Worm (Caenorhabditis elegans) whole organism, late embryonic: ENCODE measurements around the gene set-22.

Source experiments
- K09A11.1 ChIP-seq: sonication (generic microtip); optimal IDR thresholded peaks from 2 replicates; lab custom pipeline; 2017; ENCODE audit warnings: antibody characterized with exemption, mild to moderate bottlenecking, missing genetic modification characterization, missing compliant biosample characterization; ENCODE audit not compliant: insufficient read depth
- ahr-1 ChIP-seq: sonication (generic microtip); optimal IDR thresholded peaks from 2 replicates; lab custom pipeline; 2016; ENCODE audit warnings: missing genetic modification characterization, missing compliant biosample characterization
- ama-1 ChIP-seq: fragments of 150-350 bp; optimal IDR thresholded peaks from 2 replicates; lab custom pipeline; 2014
- ceh-18 ChIP-seq: sonication (generic microtip); optimal IDR thresholded peaks from 2 replicates; lab custom pipeline; 2016; ENCODE audit warnings: missing genetic modification characterization, missing compliant biosample characterization
- ceh-2 ChIP-seq: sonication (generic microtip); optimal IDR thresholded peaks from 2 replicates; lab custom pipeline; 2016; ENCODE audit warnings: missing genotype, missing genetic modification characterization, missing compliant biosample characterization
- ceh-24 ChIP-seq: sonication (generic microtip); optimal IDR thresholded peaks from 2 replicates; lab custom pipeline; 2016; ENCODE audit warnings: mild to moderate bottlenecking, missing genetic modification characterization, missing compliant biosample characterization
- ceh-34 ChIP-seq: sonication (generic microtip); optimal IDR thresholded peaks from 2 replicates; lab custom pipeline; 2016; ENCODE audit warnings: mild to moderate bottlenecking, missing genetic modification characterization, missing compliant biosample characterization
- ceh-48 ChIP-seq: sonication (generic microtip); optimal IDR thresholded peaks from 2 replicates; lab custom pipeline; 2016; ENCODE audit warnings: missing genetic modification characterization, inconsistent platforms, missing compliant biosample characterization
- che-1 ChIP-seq: sonication (generic microtip); optimal IDR thresholded peaks from 2 replicates; lab custom pipeline; 2016; ENCODE audit warnings: mild to moderate bottlenecking, missing genetic modification characterization, missing compliant biosample characterization
- elt-2 ChIP-seq: sonication (generic microtip); optimal IDR thresholded peaks from 2 replicates; lab custom pipeline; 2016; ENCODE audit warnings: missing genetic modification reagents, missing genetic modification characterization, missing compliant biosample characterization
- elt-4 ChIP-seq: sonication (generic microtip); optimal IDR thresholded peaks from 2 replicates; lab custom pipeline; 2016; ENCODE audit warnings: missing genetic modification characterization, missing compliant biosample characterization
- ets-4 ChIP-seq: sonication (generic microtip); optimal IDR thresholded peaks from 2 replicates; lab custom pipeline; 2016; ENCODE audit warnings: missing genetic modification characterization, missing compliant biosample characterization
- eyg-1 ChIP-seq: sonication (generic microtip); optimal IDR thresholded peaks from 2 replicates; lab custom pipeline; 2016; ENCODE audit warnings: missing genotype, missing genetic modification characterization, missing compliant biosample characterization
- gmeb-2 ChIP-seq: sonication (generic microtip); optimal IDR thresholded peaks from 2 replicates; lab custom pipeline; 2016; ENCODE audit warnings: missing genetic modification characterization, inconsistent platforms, missing compliant biosample characterization
- lim-6 ChIP-seq: sonication (generic microtip); optimal IDR thresholded peaks from 2 replicates; lab custom pipeline; 2016; ENCODE audit warnings: missing genetic modification characterization, missing compliant biosample characterization
- lin-11 ChIP-seq: fragments of 200-800 bp; sonication (Bioruptor generic); optimal IDR thresholded peaks from 2 replicates; lab custom pipeline; 2018; ENCODE audit warnings: mild to moderate bottlenecking, missing genetic modification characterization, missing compliant biosample characterization
- mec-3 ChIP-seq: sonication (generic microtip); optimal IDR thresholded peaks from 2 replicates; lab custom pipeline; 2016; ENCODE audit warnings: borderline replicate concordance, missing genetic modification characterization, missing compliant biosample characterization
- npax-4 ChIP-seq: sonication (generic microtip); optimal IDR thresholded peaks from 2 replicates; lab custom pipeline; 2016; ENCODE audit warnings: missing genetic modification characterization, missing compliant biosample characterization
- odd-2 ChIP-seq: sonication (generic microtip); optimal IDR thresholded peaks from 2 replicates; lab custom pipeline; 2017; ENCODE audit warnings: antibody characterized with exemption, mild to moderate bottlenecking, missing genetic modification characterization, missing compliant biosample characterization
- pag-3 ChIP-seq: sonication (generic microtip); optimal IDR thresholded peaks from 2 replicates; lab custom pipeline; 2016; ENCODE audit warnings: missing compliant biosample characterization, missing genetic modification characterization, borderline replicate concordance
- pax-1 ChIP-seq: fragments of 150-350 bp; optimal IDR thresholded peaks from 2 replicates; lab custom pipeline; 2014; ENCODE audit warnings: missing biosample characterization, missing genetic modification characterization
- pha-4 ChIP-seq: fragments of 150-350 bp; optimal IDR thresholded peaks from 2 replicates; lab custom pipeline; 2018; ENCODE audit warnings: missing biosample characterization, missing genetic modification reagents, missing genetic modification characterization
- pqm-1 ChIP-seq: sonication (generic microtip); optimal IDR thresholded peaks from 2 replicates; lab custom pipeline; 2016; ENCODE audit warnings: missing genetic modification characterization, missing compliant biosample characterization
- pros-1 ChIP-seq: fragments of 150-350 bp; optimal IDR thresholded peaks from 2 replicates; lab custom pipeline; 2014; ENCODE audit warnings: missing biosample characterization, missing genetic modification reagents, missing genetic modification characterization
- rnt-1 ChIP-seq: sonication (generic microtip); optimal IDR thresholded peaks from 2 replicates; lab custom pipeline; 2016; ENCODE audit warnings: missing genetic modification characterization, missing compliant biosample characterization
- sox-4 ChIP-seq: sonication (generic microtip); optimal IDR thresholded peaks from 2 replicates; lab custom pipeline; 2017; ENCODE audit warnings: mild to moderate bottlenecking, missing genetic modification characterization, inconsistent platforms, missing compliant biosample characterization
- tbx-2 ChIP-seq: sonication (generic microtip); optimal IDR thresholded peaks from 2 replicates; lab custom pipeline; 2016; ENCODE audit warnings: missing genetic modification characterization, missing compliant biosample characterization
- ttx-3 ChIP-seq: sonication (generic microtip); optimal IDR thresholded peaks from 2 replicates; lab custom pipeline; 2016; ENCODE audit warnings: missing genetic modification reagents, missing genetic modification characterization, missing compliant biosample characterization
- unc-3 ChIP-seq, 2 experiments: fragments of 200-800 bp in 1 of 2; sonication (Bioruptor generic) in 1 of 2; sonication (generic microtip) in 1 of 2; conservative IDR thresholded peaks in 1 of 2; optimal IDR thresholded peaks in 1 of 2; 2 replicates each; pipeline versions ENCODE4 v1.3.6 to Lab custom; 2016 to 2022; ENCODE audit warnings: missing compliant biosample characterization in 2 of 2, missing genetic modification characterization in 2 of 2, missing genetic modification reagents in 1 of 2
- unc-55 ChIP-seq: sonication (generic microtip); optimal IDR thresholded peaks from 2 replicates; lab custom pipeline; 2017; ENCODE audit warnings: missing biosample characterization, missing genetic modification reagents, missing genetic modification characterization
- unc-86 ChIP-seq: sonication (generic microtip); optimal IDR thresholded peaks from 2 replicates; lab custom pipeline; 2016; ENCODE audit warnings: missing genetic modification characterization, missing compliant biosample characterization

The set-22 gene

DNA sequence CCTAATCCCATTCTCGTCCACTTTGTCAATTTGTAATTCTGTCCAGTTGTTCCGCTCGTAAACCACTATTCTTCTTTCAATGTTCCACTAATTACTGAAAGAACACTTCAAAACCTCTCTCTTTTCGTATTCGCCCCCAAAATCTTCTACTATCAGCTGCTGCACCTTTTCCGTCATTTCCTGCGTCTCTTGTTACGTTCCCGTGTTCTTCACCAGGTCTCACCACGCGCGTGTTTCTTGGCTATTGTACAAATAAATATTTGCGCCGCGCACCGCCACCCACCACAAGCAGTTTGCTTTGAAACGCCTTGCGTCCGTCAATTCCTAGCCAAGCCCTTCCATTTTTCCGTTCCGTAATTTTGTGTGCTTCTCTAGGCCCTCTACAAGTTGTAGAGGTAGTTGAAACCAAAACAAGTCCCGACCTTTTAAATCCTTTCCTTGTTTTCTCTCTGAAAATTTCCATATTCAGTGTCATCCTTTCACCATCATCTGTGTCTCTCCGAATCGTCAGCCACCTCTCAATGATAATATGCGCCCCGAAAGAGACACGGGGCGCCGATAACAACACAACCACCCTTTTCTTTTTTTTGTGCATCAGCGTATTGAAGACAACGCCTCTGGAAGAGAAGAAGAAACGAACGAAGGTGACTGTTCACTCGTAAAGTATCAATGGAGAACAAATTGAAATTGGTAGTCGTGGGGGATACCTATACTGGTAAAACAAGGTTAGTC is 41.6 kb downstream of the set-22 start, which contains the start of the genes crp-1 and Y32F6B.9:
crp-1 (plus strand) TSS at position 468 of the 732 bp plus-strand sequence.
Y32F6B.9 (plus strand) TSS at position 603 of the 732 bp plus-strand sequence.
- TF ChIP-seq ceh-48 (tag; lab: Kevin White, UChicago) (no peak), ceh-2 (tag; lab: Kevin White, UChicago) (peak; percentile 37), ceh-34 (tag; lab: Kevin White, UChicago) (peak; percentile 39), sox-4 (tag; lab: Kevin White, UChicago) (peak; percentile 15), mec-3 (tag; lab: Kevin White, UChicago) (peak; percentile 22), pros-1 (tag; lab: Kevin White, UChicago) (no peak)

DNA sequence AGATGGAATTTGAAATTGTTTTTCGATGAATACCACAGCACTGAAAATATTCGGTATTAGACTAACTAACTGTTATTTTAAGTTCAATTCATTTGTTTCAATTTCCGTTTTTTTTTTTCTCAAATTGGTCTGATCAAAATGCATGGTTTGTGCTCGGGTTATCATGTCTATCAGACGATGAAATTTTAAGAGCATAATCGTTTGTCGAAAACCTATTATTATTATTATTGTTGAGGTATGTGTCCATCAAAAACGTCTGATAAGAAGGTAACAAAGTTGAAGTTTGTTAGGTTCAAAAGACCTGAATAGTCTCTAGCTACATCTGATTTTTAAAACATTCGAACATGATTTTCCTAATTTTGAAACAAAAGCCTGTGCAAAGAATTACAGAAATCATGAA is 47.3 kb downstream of the set-22 start:
- TF ChIP-seq gmeb-2 (tag; lab: Kevin White, UChicago) (no peak), tbx-2 (tag; lab: Kevin White, UChicago) (no peak), elt-4 (tag; lab: Kevin White, UChicago) (no peak), lin-11 (tag; lab: Kevin White, UChicago) (no peak), rnt-1 (tag; lab: Kevin White, UChicago) (no peak), ama-1 (lab: Kevin White, UChicago) (no peak), unc-3 (GFP tag; conservative IDR thresholded peaks at IDR 0.05; lab: Robert Waterston, UW) (no peak), unc-3 (tag; optimal IDR thresholded peaks at IDR 0.05; lab: Kevin White, UChicago) (no peak), pha-4 (tag; lab: Kevin White, UChicago) (no peak), odd-2 (tag; lab: Kevin White, UChicago) (no peak), elt-2 (no peak), ahr-1 (tag; lab: Kevin White, UChicago) (no peak)

DNA sequence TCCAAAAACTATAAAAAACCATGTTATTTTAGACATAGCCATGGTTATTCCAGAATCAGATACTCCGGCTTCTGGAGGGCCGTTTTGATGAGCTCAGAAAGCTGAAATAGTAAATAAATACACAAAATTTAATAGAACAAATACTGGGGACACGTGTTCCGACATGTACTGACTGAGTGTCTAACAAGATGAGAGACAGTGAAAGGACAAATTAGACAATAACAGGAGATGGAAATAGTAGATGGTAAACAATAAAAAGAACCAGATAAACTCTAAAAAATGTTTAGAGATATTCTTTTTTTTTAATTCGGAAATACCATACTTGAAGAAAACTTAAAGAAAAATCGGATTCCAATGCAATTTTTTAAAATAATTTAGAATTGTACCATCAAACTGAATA is 47.9 kb downstream of the set-22 start, which contains the start of gene Y32F6B.1:
Y32F6B.1 (minus strand) TSS at position 101 of the 400 bp plus-strand sequence.
- TF ChIP-seq npax-4 (tag; lab: Kevin White, UChicago) (no peak), sox-4 (tag; lab: Kevin White, UChicago) (no peak), odd-2 (tag; lab: Kevin White, UChicago) (no peak), ttx-3 (tag; lab: Kevin White, UChicago) (no peak), eyg-1 (tag; lab: Kevin White, UChicago) (no peak), gmeb-2 (tag; lab: Kevin White, UChicago) (no peak), ceh-18 (no peak), pha-4 (tag; lab: Kevin White, UChicago) (no peak), unc-55 (no peak), che-1 (tag; lab: Kevin White, UChicago) (no peak), ceh-48 (tag; lab: Kevin White, UChicago) (no peak), lim-6 (tag; lab: Kevin White, UChicago) (no peak)

DNA sequence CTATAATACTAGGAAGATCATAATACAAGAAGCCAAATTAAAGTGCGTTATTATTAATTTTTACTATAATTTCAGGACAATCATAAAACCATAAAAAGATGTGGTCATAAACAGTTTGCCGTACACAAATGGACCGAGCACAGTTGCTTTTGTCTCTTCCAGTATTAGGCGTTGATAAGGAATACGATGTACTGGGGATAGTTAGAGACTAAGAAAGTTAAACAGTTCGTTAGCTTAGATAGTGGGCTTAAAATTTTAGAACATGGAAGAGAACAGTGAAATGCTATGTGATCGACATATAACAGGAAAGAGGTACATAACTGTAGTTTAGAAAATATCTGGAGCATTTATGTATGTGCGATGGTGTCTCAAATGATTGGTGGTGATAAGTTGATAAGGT is 48.7 kb downstream of the set-22 start:
- TF ChIP-seq odd-2 (tag; lab: Kevin White, UChicago) (no peak), elt-2 (peak; percentile 43), ceh-18 (no peak), pax-1 (tag; lab: Kevin White, UChicago) (no peak), unc-86 (tag; lab: Kevin White, UChicago) (no peak), K09A11.1 (no peak), pqm-1 (tag; lab: Kevin White, UChicago) (no peak), lin-11 (tag; lab: Kevin White, UChicago) (no peak)

DNA sequence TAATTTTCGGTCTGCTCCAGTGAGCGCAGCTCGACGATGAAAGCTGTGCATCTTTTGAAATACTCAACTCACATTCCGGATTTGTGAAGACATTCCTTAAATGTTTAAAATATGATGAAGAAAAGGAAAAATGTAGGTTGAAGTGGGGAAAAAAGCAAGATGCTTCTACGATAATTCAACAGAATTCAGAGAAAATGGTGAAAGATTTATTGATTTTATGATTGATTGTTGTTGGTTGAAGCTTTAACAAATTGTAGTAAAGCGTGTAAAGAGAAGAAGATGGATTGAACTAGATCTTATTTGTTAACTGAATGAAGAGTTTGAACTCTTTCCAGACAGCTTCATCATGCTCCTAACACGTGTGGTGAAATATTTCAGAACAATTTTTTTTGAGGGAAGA is 53.3 kb downstream of the set-22 start, which contains the start of gene ncx-5:
ncx-5 (minus strand) TSS at position 101 of the 400 bp plus-strand sequence.
- TF ChIP-seq che-1 (tag; lab: Kevin White, UChicago) = no peak
- TF ChIP-seq ets-4 (tag; lab: Kevin White, UChicago) = no peak
- no peak for TF ChIP-seq ceh-18
- no peak for TF ChIP-seq tbx-2 (tag; lab: Kevin White, UChicago)
- TF ChIP-seq gmeb-2 (tag; lab: Kevin White, UChicago) = no peak
- TF ChIP-seq elt-2 = no peak
- TF ChIP-seq ceh-24 (tag; lab: Kevin White, UChicago) = no peak
- no peak for TF ChIP-seq pag-3 (tag; lab: Kevin White, UChicago)
